Worm (Caenorhabditis elegans) whole organism, mixed stage, embryonic: Measurements from ENCODE around the gene F55C5.10.
A peak's percentile ranks its signal among the peaks of the same experiment; 100 is the strongest.

Source experiments
- M03D4.4 ChIP-seq: sonication (generic microtip); optimal IDR thresholded peaks from 2 replicates; lab custom pipeline; 2017; ENCODE audit warnings: mild to moderate bottlenecking, missing genetic modification characterization, missing compliant biosample characterization
- ces-1 ChIP-seq: fragments of 150-350 bp; optimal IDR thresholded peaks from 2 replicates; lab custom pipeline; 2014; ENCODE audit warnings: missing biosample characterization, missing genetic modification reagents, missing genetic modification characterization
- cnd-1 ChIP-seq: fragments of 200-800 bp; sonication (Bioruptor generic); optimal IDR thresholded peaks from 2 replicates; lab custom pipeline; 2018; ENCODE audit warnings: mild to moderate bottlenecking, missing genetic modification characterization, missing compliant biosample characterization
- mab-5 ChIP-seq: fragments of 150-350 bp; optimal IDR thresholded peaks from 2 replicates; lab custom pipeline; 2014; ENCODE audit warnings: missing biosample characterization, missing genetic modification characterization
- mls-2 ChIP-seq: sonication (generic microtip); optimal IDR thresholded peaks from 2 replicates; lab custom pipeline; 2016; ENCODE audit warnings: mild to moderate bottlenecking, missing genetic modification characterization, moderate library complexity, missing compliant biosample characterization
- nhr-12 ChIP-seq: fragments of 150-350 bp; optimal IDR thresholded peaks from 2 replicates; lab custom pipeline; 2014; ENCODE audit warnings: missing biosample characterization, missing genetic modification characterization
- nhr-2 ChIP-seq: fragments of 150-350 bp; optimal IDR thresholded peaks from 2 replicates; lab custom pipeline; 2014; ENCODE audit warnings: missing biosample characterization, missing genetic modification characterization
- nhr-28 ChIP-seq: fragments of 150-350 bp; optimal IDR thresholded peaks from 2 replicates; lab custom pipeline; 2014; ENCODE audit warnings: missing biosample characterization, missing genetic modification characterization
- pha-4 ChIP-seq: fragments of 150-350 bp; optimal IDR thresholded peaks from 2 replicates; lab custom pipeline; 2018; ENCODE audit warnings: missing biosample characterization, missing genetic modification reagents, missing genetic modification characterization
- sem-2 ChIP-seq: fragments of 200-800 bp; sonication (Bioruptor generic); optimal IDR thresholded peaks from 2 replicates; lab custom pipeline; 2018; ENCODE audit warnings: mild to moderate bottlenecking, missing genetic modification characterization, missing compliant biosample characterization
- snpc-4 ChIP-seq: fragments of 150-350 bp; optimal IDR thresholded peaks from 2 replicates; lab custom pipeline; 2014; ENCODE audit warnings: missing biosample characterization, missing genetic modification characterization
- tbx-8 ChIP-seq: fragments of 200-800 bp; sonication (Bioruptor generic); optimal IDR thresholded peaks from 2 replicates; lab custom pipeline; 2018; ENCODE audit warnings: mild to moderate bottlenecking, missing genetic modification characterization, moderate library complexity, missing compliant biosample characterization
- unc-62 ChIP-seq: fragments of 150-350 bp; optimal IDR thresholded peaks from 2 replicates; lab custom pipeline; 2014; ENCODE audit warnings: missing biosample characterization, missing genetic modification reagents, missing genetic modification characterization
- zip-8 ChIP-seq: fragments of 150-350 bp; optimal IDR thresholded peaks from 2 replicates; lab custom pipeline; 2014; ENCODE audit warnings: missing biosample characterization, missing genetic modification characterization

- TF ChIP-seq zip-8 (tag; lab: Kevin White, UChicago) (no peak), nhr-2 (tag; lab: Kevin White, UChicago) (no peak), nhr-12 (no peak), M03D4.4 (tag; lab: Kevin White, UChicago) (no peak), tbx-8 (GFP tag; lab: Kevin White, UChicago) (no peak), pha-4 (peak; percentile 45), unc-62 (GFP tag; lab: Kevin White, UChicago) (no peak), sem-2 (GFP tag; lab: Kevin White, UChicago) (no peak), ces-1 (no peak), nhr-28 (no peak), mls-2 (no peak), mab-5 (tag; lab: Kevin White, UChicago) (no peak), cnd-1 (no peak), snpc-4 (tag; lab: Kevin White, UChicago) (no peak)
Observed at ce11 chrV:12288577-12288976, 5.3 kb downstream of the F55C5.10 start, which contains the start of gene rskd-1.
